Fruit fly (Drosophila melanogaster) S2 (cell line): ENCODE results near the gene r-cup.

ENCODE experiments used
- CG8478 ChIP-seq: fragments of >200 bp; optimal IDR thresholded peaks from 2 replicates; lab custom pipeline; 2018
- CTCF ChIP-seq, 2 experiments: fragments of >200 bp; optimal IDR thresholded peaks; 2 replicates each; lab custom pipeline; 2018

DNA sequence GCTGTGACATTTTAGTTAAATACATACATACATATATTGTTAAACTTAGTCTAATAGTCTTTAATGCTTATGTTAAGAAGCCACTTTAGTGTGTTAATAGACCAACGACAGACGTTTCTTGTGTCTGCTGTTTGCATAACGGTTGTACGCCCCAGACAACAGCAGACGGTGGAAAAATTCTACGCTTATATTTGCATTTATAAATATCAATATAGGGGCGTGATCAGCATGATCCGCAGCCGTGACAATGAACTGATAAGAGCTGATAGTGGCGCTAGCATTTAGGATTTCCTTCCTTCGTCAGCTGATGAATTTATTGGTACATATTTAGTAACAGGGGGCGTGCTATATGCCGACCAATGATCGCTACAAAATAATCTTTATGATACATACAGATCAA lies 40.1 kb upstream of the r-cup start:
- TF ChIP-seq CG8478 (lab: Kevin White, UChicago): no peak
- no peak for TF ChIP-seq CTCF (optimal IDR thresholded peaks at IDR 0.05; lab: Kevin White, UChicago)
